Fruit fly (Drosophila melanogaster) S2 (cell line): ENCODE results near the gene Acp98AB.

Experiments
- CG8478 ChIP-seq: fragments of >200 bp; optimal IDR thresholded peaks from 2 replicates; lab custom pipeline; 2018
- CTCF ChIP-seq, 2 experiments: fragments of >200 bp; optimal IDR thresholded peaks; 2 replicates each; lab custom pipeline; 2018

dm6 chr3R:27740692-27741091, 46.0 kb downstream of the Acp98AB start:
- TF ChIP-seq CTCF (optimal IDR thresholded peaks at IDR 0.05; lab: Kevin White, UChicago), result no peak
- TF ChIP-seq CG8478 (lab: Kevin White, UChicago), result no peak
